Fruit fly (Drosophila melanogaster) whole organism, embryonic: ENCODE results near the gene qless.

Source experiments
- ATbp ChIP-seq: fragments of 200-800 bp; sonication (Bioruptor generic); optimal IDR thresholded peaks from 2 replicates; lab custom pipeline; 2017; ENCODE audit warnings: missing biosample characterization, mild to moderate bottlenecking, missing genetic modification characterization, missing genetic modification reagents
- Blimp-1 ChIP-seq: fragments of 200-800 bp; sonication (Bioruptor generic); optimal IDR thresholded peaks from 3 replicates; lab custom pipeline; 2018; ENCODE audit warnings: missing biosample characterization, missing genetic modification characterization, mild to moderate bottlenecking, moderate library complexity, missing genetic modification reagents
- CG11504 ChIP-seq: fragments of 200-800 bp; sonication (Bioruptor generic); optimal IDR thresholded peaks from 3 replicates; lab custom pipeline; 2019; ENCODE audit warnings: missing biosample characterization, mild to moderate bottlenecking, missing genetic modification characterization, moderate library complexity
- CG11560 ChIP-seq: fragments of 200-800 bp; sonication (Bioruptor generic); IDR thresholded peaks from 3 replicates; pipeline ENCODE4 v1.3.6; 2022; ENCODE audit warnings: missing biosample characterization, missing genetic modification characterization
- CG11696 ChIP-seq: fragments of 200-800 bp; sonication (Bioruptor generic); IDR thresholded peaks from 2 replicates; pipeline ENCODE4 v1.3.6; 2022; ENCODE audit warnings: missing biosample characterization, missing genetic modification characterization
- CG13296 ChIP-seq: fragments of 200-800 bp; sonication (Bioruptor generic); optimal IDR thresholded peaks from 3 replicates; lab custom pipeline; 2018; ENCODE audit warnings: missing biosample characterization, mild to moderate bottlenecking, missing genetic modification characterization
- CG14441 ChIP-seq: fragments of 200-800 bp; sonication (Bioruptor generic); IDR thresholded peaks from 2 replicates; pipeline ENCODE4 v1.3.6; 2022; ENCODE audit warnings: missing biosample characterization, missing genetic modification characterization
- CG15011 ChIP-seq: fragments of 200-800 bp; sonication (Bioruptor generic); optimal IDR thresholded peaks from 3 replicates; lab custom pipeline; 2018; ENCODE audit warnings: missing biosample characterization, mild to moderate bottlenecking, missing genetic modification characterization
- CG15479 ChIP-seq: fragments of 200-800 bp; sonication (Bioruptor generic); optimal IDR thresholded peaks from 3 replicates; lab custom pipeline; 2019; ENCODE audit warnings: missing biosample characterization, mild to moderate bottlenecking, missing genetic modification characterization, moderate library complexity
- CG15696 ChIP-seq: fragments of 200-800 bp; sonication (Bioruptor generic); optimal IDR thresholded peaks from 2 replicates; lab custom pipeline; 2019; ENCODE audit warnings: missing biosample characterization, mild to moderate bottlenecking, missing genetic modification characterization, moderate library complexity
- CG31441 ChIP-seq: fragments of 200-800 bp; sonication (Bioruptor generic); IDR thresholded peaks from 2 replicates; pipeline ENCODE4 v1.3.6; 2022; ENCODE audit warnings: missing biosample characterization, missing genetic modification characterization
- CG4328 ChIP-seq: fragments of 200-800 bp; sonication (Bioruptor generic); optimal IDR thresholded peaks from 3 replicates; lab custom pipeline; 2017; ENCODE audit warnings: missing biosample characterization, missing genetic modification reagents, missing genetic modification characterization
- CG8281 ChIP-seq: fragments of 200-800 bp; sonication (Bioruptor generic); optimal IDR thresholded peaks from 2 replicates; lab custom pipeline; 2018; ENCODE audit warnings: missing biosample characterization, mild to moderate bottlenecking, missing genetic modification characterization, moderate library complexity
- CHES-1-like ChIP-seq: fragments of 200-800 bp; sonication (Bioruptor generic); optimal IDR thresholded peaks from 2 replicates; lab custom pipeline; 2016; ENCODE audit warnings: missing biosample characterization, missing genetic modification characterization
- CrebB ChIP-seq: fragments of 200-800 bp; sonication (Bioruptor generic); optimal IDR thresholded peaks from 3 replicates; lab custom pipeline; 2018; ENCODE audit warnings: missing biosample characterization, mild to moderate bottlenecking, missing genetic modification characterization
- D19A ChIP-seq: fragments of 200-800 bp; optimal IDR thresholded peaks from 3 replicates; lab custom pipeline; 2019; ENCODE audit warnings: missing biosample characterization, mild to moderate bottlenecking, missing genetic modification characterization, moderate library complexity
- Dref ChIP-seq: fragments of 200-800 bp; sonication (Bioruptor generic); IDR thresholded peaks from 2 replicates; pipeline ENCODE4 v1.3.6; 2022; ENCODE audit warnings: missing biosample characterization, missing genetic modification characterization
- Drgx ChIP-seq: fragments of 200-800 bp; sonication (Bioruptor generic); IDR thresholded peaks from 2 replicates; pipeline ENCODE4 v1.3.6; 2022; ENCODE audit warnings: missing biosample characterization, missing genetic modification characterization
- ERR ChIP-seq: fragments of 200-800 bp; sonication (Bioruptor generic); optimal IDR thresholded peaks from 2 replicates; lab custom pipeline; 2016; ENCODE audit warnings: missing biosample characterization, missing genetic modification characterization
- Eip74EF ChIP-seq, 2 experiments: fragments of 200-800 bp in 1 of 2; fragments of >200 bp in 1 of 2; sonication (Bioruptor generic) in 1 of 2; optimal IDR thresholded peaks; 2 replicates each; lab custom pipeline; 2017 to 2019; ENCODE audit warnings: missing biosample characterization in 2 of 2, missing genetic modification characterization in 2 of 2, mild to moderate bottlenecking in 1 of 2, moderate library complexity in 1 of 2
- Hmx ChIP-seq: fragments of 200-800 bp; sonication (Bioruptor generic); optimal IDR thresholded peaks from 2 replicates; lab custom pipeline; 2016; ENCODE audit warnings: missing biosample characterization, missing genetic modification characterization
- Hr51 ChIP-seq, 2 experiments: fragments of 200-800 bp; sonication (Bioruptor generic); optimal IDR thresholded peaks; 2 replicates in 1 of 2; 3 replicates in 1 of 2; lab custom pipeline; 2016 to 2018; ENCODE audit warnings: missing biosample characterization in 2 of 2, missing genetic modification characterization in 2 of 2, mild to moderate bottlenecking in 1 of 2, moderate library complexity in 1 of 2
- NC2α ChIP-seq: fragments of 200-800 bp; sonication (Bioruptor generic); optimal IDR thresholded peaks from 2 replicates; lab custom pipeline; 2016; ENCODE audit warnings: missing biosample characterization, missing genetic modification characterization
- PHDP ChIP-seq: fragments of 200-800 bp; sonication (Bioruptor generic); optimal IDR thresholded peaks from 3 replicates; lab custom pipeline; 2018; ENCODE audit warnings: missing biosample characterization, mild to moderate bottlenecking, missing genetic modification characterization, moderate library complexity
- Pdp1 ChIP-seq, 2 experiments: fragments of 200-800 bp; sonication (Bioruptor generic); optimal IDR thresholded peaks; 3 replicates each; lab custom pipeline; 2016; ENCODE audit warnings: missing biosample characterization in 2 of 2, missing genetic modification characterization in 2 of 2, mild to moderate bottlenecking in 1 of 2, moderate library complexity in 1 of 2
- Sox100B ChIP-seq: fragments of 200-800 bp; sonication (Bioruptor generic); optimal IDR thresholded peaks from 3 replicates; lab custom pipeline; 2018; ENCODE audit warnings: missing biosample characterization, mild to moderate bottlenecking, missing genetic modification characterization
- al ChIP-seq: fragments of 200-800 bp; sonication (Bioruptor generic); IDR thresholded peaks from 2 replicates; pipeline ENCODE4 v1.3.6; 2022; ENCODE audit warnings: missing biosample characterization, missing genetic modification characterization
- bcd ChIP-seq: fragments of 200-800 bp; sonication (Bioruptor generic); optimal IDR thresholded peaks from 2 replicates; lab custom pipeline; 2017; ENCODE audit warnings: missing biosample characterization, mild to moderate bottlenecking, missing genetic modification characterization
- cas ChIP-seq: fragments of 200-800 bp; sonication (Bioruptor generic); IDR thresholded peaks from 2 replicates; pipeline ENCODE4 v1.3.6; 2022; ENCODE audit warnings: missing biosample characterization, missing genetic modification characterization
- ci ChIP-seq: fragments of 200-800 bp; sonication (Bioruptor generic); IDR thresholded peaks from 3 replicates; pipeline ENCODE4 v1.3.6; 2022; ENCODE audit warnings: missing biosample characterization, missing genetic modification characterization
- dimm ChIP-seq: fragments of 200-800 bp; sonication (Bioruptor generic); IDR thresholded peaks from 2 replicates; pipeline ENCODE4 v1.3.6; 2022; ENCODE audit warnings: missing biosample characterization, missing genetic modification characterization
- dmrt99B ChIP-seq: fragments of 200-800 bp; sonication (Bioruptor generic); optimal IDR thresholded peaks from 2 replicates; lab custom pipeline; 2018; ENCODE audit warnings: missing biosample characterization, mild to moderate bottlenecking, missing genetic modification characterization, moderate library complexity
- emc ChIP-seq: fragments of 200-800 bp; sonication (Bioruptor generic); optimal IDR thresholded peaks from 2 replicates; lab custom pipeline; 2016; ENCODE audit warnings: missing biosample characterization, missing genetic modification characterization
- eve ChIP-seq, 2 experiments: fragments of >200 bp; optimal IDR thresholded peaks; 2 replicates each; lab custom pipeline; 2017; ENCODE audit warnings: missing biosample characterization in 2 of 2, missing genetic modification characterization in 2 of 2
- gfzf ChIP-seq: fragments of 200-800 bp; sonication (Bioruptor generic); optimal IDR thresholded peaks from 2 replicates; lab custom pipeline; 2016; ENCODE audit warnings: missing biosample characterization, mild to moderate bottlenecking, missing genetic modification characterization, moderate library complexity
- gt ChIP-seq: fragments of 200-800 bp; sonication (Bioruptor generic); IDR thresholded peaks from 2 replicates; pipeline ENCODE4 v1.3.6; 2022; ENCODE audit warnings: missing biosample characterization, missing genetic modification characterization
- jing ChIP-seq: fragments of 200-800 bp; sonication (Bioruptor generic); optimal IDR thresholded peaks from 2 replicates; lab custom pipeline; 2018; ENCODE audit warnings: missing biosample characterization, mild to moderate bottlenecking, missing genetic modification characterization
- klu ChIP-seq: fragments of 200-800 bp; sonication (Bioruptor generic); IDR thresholded peaks from 2 replicates; pipeline ENCODE4 v1.3.6; 2022; ENCODE audit warnings: missing biosample characterization, missing genetic modification characterization
- kni ChIP-seq: fragments of 200-800 bp; sonication (Bioruptor generic); optimal IDR thresholded peaks from 3 replicates; lab custom pipeline; 2017; ENCODE audit warnings: mild to moderate bottlenecking, missing biosample characterization, missing genetic modification reagents, missing genetic modification characterization
- lilli ChIP-seq: fragments of 200-800 bp; sonication (Bioruptor generic); optimal IDR thresholded peaks from 3 replicates; lab custom pipeline; 2016; ENCODE audit warnings: missing biosample characterization, missing genetic modification characterization
- pros ChIP-seq: fragments of 200-800 bp; sonication (Bioruptor generic); optimal IDR thresholded peaks from 3 replicates; lab custom pipeline; 2019; ENCODE audit warnings: missing biosample characterization, mild to moderate bottlenecking, missing genetic modification characterization, moderate library complexity
- ranshi ChIP-seq: fragments of 200-800 bp; sonication (Bioruptor generic); IDR thresholded peaks from 2 replicates; pipeline ENCODE4 v1.3.6; 2022; ENCODE audit warnings: missing biosample characterization, missing genetic modification characterization
- vnd ChIP-seq: fragments of 200-800 bp; sonication (Bioruptor generic); IDR thresholded peaks from 3 replicates; pipeline ENCODE4 v1.3.6; 2022; ENCODE audit warnings: missing biosample characterization, missing genetic modification characterization; ENCODE audit not compliant: partially characterized antibody
- vvl ChIP-seq: fragments of 200-800 bp; sonication (Bioruptor generic); IDR thresholded peaks from 2 replicates; pipeline ENCODE4 v1.3.6; 2022; ENCODE audit warnings: missing biosample characterization, missing genetic modification characterization
- zen2 ChIP-seq: fragments of 200-800 bp; sonication (Bioruptor generic); IDR thresholded peaks from 3 replicates; pipeline ENCODE4 v1.3.6; 2022; ENCODE audit warnings: missing biosample characterization, missing genetic modification characterization; ENCODE audit not compliant: partially characterized antibody

The qless gene

DNA sequence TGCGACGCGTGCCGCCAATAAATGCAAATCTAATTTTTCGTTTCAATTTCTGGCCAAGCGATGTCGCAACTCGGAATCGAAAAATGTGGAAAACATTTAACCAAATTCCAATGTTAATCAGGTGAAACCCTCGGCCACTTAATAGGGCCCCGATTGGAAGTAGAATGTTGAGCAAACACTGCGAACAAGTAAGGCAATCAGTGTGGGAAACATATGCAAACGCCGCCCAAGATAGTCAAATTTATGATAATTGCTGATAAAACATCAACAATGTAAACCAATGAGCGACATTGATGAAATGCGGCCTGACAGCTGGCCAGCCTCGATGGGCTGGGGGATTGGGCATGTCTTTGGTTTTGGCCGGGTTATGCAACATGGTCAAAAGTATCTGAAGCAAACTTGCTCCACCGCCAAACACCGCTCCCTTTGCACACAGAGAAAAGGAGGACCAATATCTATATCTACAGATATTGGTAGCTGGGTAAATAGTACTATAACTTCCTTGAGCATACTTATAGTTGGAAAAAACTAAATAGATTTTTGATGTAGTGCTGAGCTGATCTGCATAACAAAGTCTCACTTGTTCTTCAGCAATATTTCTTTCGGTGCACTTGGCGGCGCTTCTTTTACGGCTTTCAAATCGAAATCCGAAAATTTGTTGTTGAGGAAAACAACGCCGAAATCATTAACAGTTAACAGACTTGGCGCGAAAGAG is 5.0 kb downstream of the qless start (continued):
- TF ChIP-seq zen2 (no peak), gfzf (GFP tag; lab: Kevin White, UChicago) (no peak), ATbp (GFP tag; lab: Kevin White, UChicago) (peak; percentile 65), PHDP (peak; percentile 67)

DNA sequence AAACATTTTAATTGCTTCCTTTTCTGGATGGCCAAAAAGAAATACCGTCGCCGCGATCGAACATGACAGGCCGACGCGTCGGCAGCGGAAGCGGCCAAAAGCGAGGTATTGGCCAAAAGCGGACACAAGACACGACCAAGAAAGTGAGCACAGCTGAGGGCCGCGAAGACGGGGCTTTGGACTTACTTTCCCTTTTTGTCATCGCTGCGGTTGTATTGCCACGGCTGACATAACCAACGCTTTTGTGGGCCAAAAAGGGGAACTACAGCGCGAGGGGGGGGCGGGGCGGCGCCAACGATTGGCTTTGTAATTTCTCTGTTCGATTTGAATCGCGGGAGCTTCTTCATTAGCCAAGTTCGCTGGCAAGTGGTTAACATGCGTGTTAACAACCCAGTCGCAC is 6.6 kb downstream of the qless start:
- TF ChIP-seq CG11560 (tag; lab: Robert Waterston, UW) (0 out of 3 replicates have a peak, but pooled peaks have one; percentile 8), pros (peak; percentile 26), Hmx (GFP tag; lab: Kevin White, UChicago) (no peak), Blimp-1 (GFP tag; lab: Kevin White, UChicago) (peak; percentile 92), CrebB (tag; lab: Kevin White, UChicago) (no peak), kni (GFP tag; lab: Kevin White, UChicago) (peak; percentile 46), gt (GFP tag; lab: Robert Waterston, UW) (no peak), bcd (GFP tag; lab: Kevin White, UChicago) (no peak), CG11696 (GFP tag; lab: Robert Waterston, UW) (no peak), Pdp1 (GFP tag; optimal IDR thresholded peaks at IDR 0.05; lab: Kevin White, UChicago) (peak in 1 of 2 experiments; percentile 41)
- TF ChIP-seq, all 482 proteins: peak for 5

dm6 chr3R:31243079-31243668 is 9.2 kb downstream of the qless start:
- TF ChIP-seq CG15696 (no peak), NC2α (no peak), Drgx (GFP tag; lab: Robert Waterston, UW) (peak; percentile 68), ranshi (GFP tag; lab: Robert Waterston, UW) (no peak), jing (no peak), kni (GFP tag; lab: Kevin White, UChicago) (no peak), CG11504 (peak; percentile 8), eve (GFP tag; optimal IDR thresholded peaks at IDR 0.05; lab: Kevin White, UChicago) (peak in 1 of 2 experiments; percentile 72), emc (GFP tag; lab: Kevin White, UChicago) (no peak), CG15011 (GFP tag; lab: Kevin White, UChicago) (no peak), Hr51 (GFP tag; optimal IDR thresholded peaks at IDR 0.05; lab: Kevin White, UChicago) (peak in 1 of 2 experiments; percentile 17), CG4328 (GFP tag; lab: Kevin White, UChicago) (no peak), cas (GFP tag; lab: Robert Waterston, UW) (no peak), CG31441 (no peak), al (GFP tag; lab: Robert Waterston, UW) (no peak), ci (GFP tag; lab: Robert Waterston, UW) (0 out of 3 replicates have a peak, but pooled peaks have one; percentile 25), D19A (tag; lab: Kevin White, UChicago) (no peak), Dref (GFP tag; lab: Robert Waterston, UW) (no peak), Eip74EF (GFP tag; optimal IDR thresholded peaks at IDR 0.05; lab: Kevin White, UChicago) (no peak), vvl (GFP tag; lab: Robert Waterston, UW) (no peak), lilli (GFP tag; lab: Kevin White, UChicago) (no peak), CG8281 (tag; lab: Kevin White, UChicago) (peak; percentile 99), dmrt99B (tag; lab: Kevin White, UChicago) (peak; percentile 12), Sox100B (GFP tag; lab: Kevin White, UChicago) (no peak), vnd (GFP tag; lab: Robert Waterston, UW) (no peak), klu (GFP tag; lab: Robert Waterston, UW) (no peak), CHES-1-like (no peak), CG14441 (GFP tag; lab: Robert Waterston, UW) (no peak), ERR (GFP tag; lab: Kevin White, UChicago) (no peak), dimm (GFP tag; lab: Robert Waterston, UW) (no peak), CG15479 (GFP tag; lab: Kevin White, UChicago) (no peak), CG13296 (no peak)
